In the genomic region with DNA sequence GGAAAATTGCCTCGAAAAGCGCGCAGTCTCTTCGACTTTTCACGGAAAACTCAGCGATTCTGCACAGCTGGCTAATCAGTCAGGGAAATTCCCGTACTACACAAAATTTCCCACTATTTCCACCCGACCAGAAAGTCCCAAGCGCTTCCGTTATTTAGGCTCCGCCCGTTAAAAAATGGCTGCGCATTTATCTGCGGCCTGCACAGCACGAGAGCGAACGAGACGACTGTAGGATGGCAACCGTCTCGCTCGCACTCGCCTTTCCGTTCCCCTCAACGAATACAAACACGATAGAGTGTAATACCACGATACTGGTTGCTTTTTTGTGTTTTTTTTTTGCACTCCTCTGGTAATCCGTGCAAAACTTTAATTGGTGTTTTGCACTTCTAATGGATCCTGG, we compare ENCODE assay signal across 1 fruit fly cellular context.
TF ChIP-seq lines count a peak whose summit lies in the region.

No protein-coding gene starts in this region.

TF ChIP-seq in whole organism, embryonic, 481 proteins besides CTCF, POLR2A, EP300 and RAD21 (continued from another document and continues in another):
- no peak for TF ChIP-seq Mrtf (GFP tag; IDR thresholded peaks at IDR 0.05; lab: Robert Waterston, UW)
- TF ChIP-seq dysf (GFP tag; IDR thresholded peaks at IDR 0.05; lab: Robert Waterston, UW): no peak; the same call in 2 of the 3 replicates
- TF ChIP-seq Sox100B (GFP tag; optimal IDR thresholded peaks at IDR 0.05; lab: Kevin White, UChicago): peak; percentile 22
- no peak for TF ChIP-seq cas (GFP tag; IDR thresholded peaks at IDR 0.05; lab: Robert Waterston, UW)
- no peak for TF ChIP-seq tin (GFP tag; optimal IDR thresholded peaks at IDR 0.05; lab: Kevin White, UChicago)
- no peak for TF ChIP-seq CG31224 (GFP tag; IDR thresholded peaks at IDR 0.05; lab: Robert Waterston, UW)
- no peak for TF ChIP-seq dan (GFP tag; IDR thresholded peaks at IDR 0.05; lab: Robert Waterston, UW)
- no peak; the same call in 3 of the 4 replicates for TF ChIP-seq Dll (GFP tag; IDR thresholded peaks at IDR 0.05; lab: Robert Waterston, UW; ENCODE audit: partially characterized antibody)
- TF ChIP-seq Ssrp (tag; optimal IDR thresholded peaks at IDR 0.05; lab: Kevin White, UChicago): no peak
- TF ChIP-seq D19A (tag; optimal IDR thresholded peaks at IDR 0.05; lab: Kevin White, UChicago): no peak
- TF ChIP-seq CG12236 (GFP tag; optimal IDR thresholded peaks at IDR 0.05; lab: Kevin White, UChicago): no peak
- no peak for TF ChIP-seq CG1792 (GFP tag; optimal IDR thresholded peaks at IDR 0.05; lab: Kevin White, UChicago)
- no peak for TF ChIP-seq Blimp-1 (GFP tag; optimal IDR thresholded peaks at IDR 0.05; lab: Kevin White, UChicago)
- TF ChIP-seq gcm2 (GFP tag; optimal IDR thresholded peaks at IDR 0.05; lab: Kevin White, UChicago): no peak
- TF ChIP-seq Lhr (GFP tag; optimal IDR thresholded peaks at IDR 0.05; lab: Kevin White, UChicago): no peak
- no peak for TF ChIP-seq Oli (tag; optimal IDR thresholded peaks at IDR 0.05; lab: Kevin White, UChicago)
- TF ChIP-seq CG6175 (GFP tag; IDR thresholded peaks at IDR 0.05; lab: Robert Waterston, UW): peak; percentile 62; the same call in 1 of the 3 replicates
- peak; percentile 52 for TF ChIP-seq nom (GFP tag; optimal IDR thresholded peaks at IDR 0.05; lab: Kevin White, UChicago)
- TF ChIP-seq CG4424 (GFP tag; optimal IDR thresholded peaks at IDR 0.05; lab: Kevin White, UChicago): no peak
- TF ChIP-seq sna (GFP tag; IDR thresholded peaks at IDR 0.05; lab: Robert Waterston, UW; ENCODE audit: partially characterized antibody): no peak
- TF ChIP-seq CG10654 (GFP tag; optimal IDR thresholded peaks at IDR 0.05; lab: Kevin White, UChicago): no peak
- TF ChIP-seq emc (GFP tag; optimal IDR thresholded peaks at IDR 0.05; lab: Kevin White, UChicago): no peak
- no peak for TF ChIP-seq CG7372 (GFP tag; IDR thresholded peaks at IDR 0.05; lab: Robert Waterston, UW)
- TF ChIP-seq Oaz (GFP tag; IDR thresholded peaks at IDR 0.05; lab: Robert Waterston, UW): no peak
- peak; percentile 13 for TF ChIP-seq sd (tag; optimal IDR thresholded peaks at IDR 0.05; lab: Kevin White, UChicago)
- no peak for TF ChIP-seq NK7.1 (GFP tag; optimal IDR thresholded peaks at IDR 0.05; lab: Kevin White, UChicago)
- no peak for TF ChIP-seq slbo (GFP tag; IDR thresholded peaks at IDR 0.05; lab: Robert Waterston, UW)
- TF ChIP-seq CG2202 (tag; optimal IDR thresholded peaks at IDR 0.05; lab: Kevin White, UChicago): no peak
- no peak for TF ChIP-seq H2.0 (GFP tag; IDR thresholded peaks at IDR 0.05; lab: Robert Waterston, UW)
- no peak for TF ChIP-seq CG14441 (GFP tag; IDR thresholded peaks at IDR 0.05; lab: Robert Waterston, UW)
- peak; percentile 70 for TF ChIP-seq CG17328 (GFP tag; IDR thresholded peaks at IDR 0.05; lab: Robert Waterston, UW)
- TF ChIP-seq dmrt11E (tag; optimal IDR thresholded peaks at IDR 0.05; lab: Kevin White, UChicago): no peak
- no peak for TF ChIP-seq dmrt99B (tag; optimal IDR thresholded peaks at IDR 0.05; lab: Kevin White, UChicago)
- no peak for TF ChIP-seq Aef1 (GFP tag; IDR thresholded peaks at IDR 0.05; lab: Robert Waterston, UW)
- no peak for TF ChIP-seq CG4282 (GFP tag; optimal IDR thresholded peaks at IDR 0.05; lab: Kevin White, UChicago)
- no peak for TF ChIP-seq slp2 (GFP tag; optimal IDR thresholded peaks at IDR 0.05; lab: Kevin White, UChicago)
- TF ChIP-seq D19B (GFP tag; optimal IDR thresholded peaks at IDR 0.05; lab: Kevin White, UChicago): no peak
- no peak for TF ChIP-seq run (tag; optimal IDR thresholded peaks at IDR 0.05; lab: Kevin White, UChicago)
- no peak for TF ChIP-seq ems (GFP tag; optimal IDR thresholded peaks at IDR 0.05; lab: Kevin White, UChicago)
- peak; percentile 63 for TF ChIP-seq BtbVII (GFP tag; optimal IDR thresholded peaks at IDR 0.05; lab: Kevin White, UChicago)
- no peak for TF ChIP-seq tll (GFP tag; optimal IDR thresholded peaks at IDR 0.05; lab: Kevin White, UChicago)
- TF ChIP-seq gem (tag; optimal IDR thresholded peaks at IDR 0.05; lab: Kevin White, UChicago): no peak
- TF ChIP-seq Dip2 (GFP tag; IDR thresholded peaks at IDR 0.05; lab: Robert Waterston, UW): no peak
- no peak for TF ChIP-seq CG18599 (GFP tag; optimal IDR thresholded peaks at IDR 0.05; lab: Kevin White, UChicago)
- TF ChIP-seq CG3995 (GFP tag; optimal IDR thresholded peaks at IDR 0.05; lab: Kevin White, UChicago): no peak
- no peak for TF ChIP-seq Sox102F (GFP tag; optimal IDR thresholded peaks at IDR 0.05; lab: Kevin White, UChicago)
- TF ChIP-seq CG14667 (GFP tag; IDR thresholded peaks at IDR 0.05; lab: Robert Waterston, UW): no peak
- TF ChIP-seq CG15479 (GFP tag; optimal IDR thresholded peaks at IDR 0.05; lab: Kevin White, UChicago): no peak
- no peak for TF ChIP-seq CG7357 (GFP tag; IDR thresholded peaks at IDR 0.05; lab: Robert Waterston, UW)
- TF ChIP-seq Nf-YB (GFP tag; optimal IDR thresholded peaks at IDR 0.05; lab: Kevin White, UChicago): peak; percentile 98
- peak in 1 of 2 experiments; percentile 15 for TF ChIP-seq bsh (GFP tag; optimal IDR thresholded peaks at IDR 0.05; lab: Kevin White, UChicago)
- TF ChIP-seq Side (GFP tag; optimal IDR thresholded peaks at IDR 0.05; lab: Kevin White, UChicago): no peak
- peak; percentile 91; the same call in 2 of the 3 replicates for TF ChIP-seq ci (GFP tag; IDR thresholded peaks at IDR 0.05; lab: Robert Waterston, UW)
- TF ChIP-seq CG6683 (GFP tag; optimal IDR thresholded peaks at IDR 0.05; lab: Kevin White, UChicago): no peak
- peak; percentile 91 for TF ChIP-seq Nf-YA (GFP tag; IDR thresholded peaks at IDR 0.05; lab: Robert Waterston, UW)
- no peak for TF ChIP-seq E2f2 (GFP tag; IDR thresholded peaks at IDR 0.05; lab: Robert Waterston, UW)
- no peak for TF ChIP-seq slou (GFP tag; optimal IDR thresholded peaks at IDR 0.05; lab: Kevin White, UChicago)
- no peak for TF ChIP-seq Gsc (GFP tag; IDR thresholded peaks at IDR 0.05; lab: Robert Waterston, UW)
- no peak for TF ChIP-seq ham (GFP tag; IDR thresholded peaks at IDR 0.05; lab: Robert Waterston, UW)
- no peak for TF ChIP-seq peb (GFP tag; IDR thresholded peaks at IDR 0.05; lab: Robert Waterston, UW)
- TF ChIP-seq CG4730 (GFP tag; IDR thresholded peaks at IDR 0.05; lab: Robert Waterston, UW): no peak
- no peak for TF ChIP-seq CG12155 (GFP tag; optimal IDR thresholded peaks at IDR 0.05; lab: Kevin White, UChicago)
- TF ChIP-seq CG10366 (GFP tag; IDR thresholded peaks at IDR 0.05; lab: Robert Waterston, UW): no peak
- peak; percentile 14 for TF ChIP-seq CG6854 (GFP tag; optimal IDR thresholded peaks at IDR 0.05; lab: Kevin White, UChicago)
- no peak for TF ChIP-seq CG9797 (GFP tag; optimal IDR thresholded peaks at IDR 0.05; lab: Kevin White, UChicago)
- TF ChIP-seq CG1233 (GFP tag; optimal IDR thresholded peaks at IDR 0.05; lab: Kevin White, UChicago): peak; percentile 53
- no peak for TF ChIP-seq br (optimal IDR thresholded peaks at IDR 0.05; lab: Kevin White, UChicago)
- TF ChIP-seq CG32767 (GFP tag; IDR thresholded peaks at IDR 0.05; lab: Robert Waterston, UW): peak; percentile 88
- TF ChIP-seq CG6791 (GFP tag; IDR thresholded peaks at IDR 0.05; lab: Robert Waterston, UW; ENCODE audit: partially characterized antibody): no peak
- peak; percentile 55; the same call in 1 of the 2 replicates for TF ChIP-seq sim (GFP tag; IDR thresholded peaks at IDR 0.05; lab: Robert Waterston, UW)
- TF ChIP-seq ash1 (GFP tag; optimal IDR thresholded peaks at IDR 0.05; lab: Kevin White, UChicago): peak; percentile 47
- no peak; the same call in 1 of the 2 replicates for TF ChIP-seq bowl (GFP tag; IDR thresholded peaks at IDR 0.05; lab: Robert Waterston, UW)
- no peak for TF ChIP-seq Dfd (GFP tag; optimal IDR thresholded peaks at IDR 0.05; lab: Kevin White, UChicago)
- TF ChIP-seq CG2116 (GFP tag; optimal IDR thresholded peaks at IDR 0.05; lab: Kevin White, UChicago): no peak
- no peak for TF ChIP-seq CG16863 (GFP tag; optimal IDR thresholded peaks at IDR 0.05; lab: Kevin White, UChicago)
- TF ChIP-seq kni (GFP tag; optimal IDR thresholded peaks at IDR 0.05; lab: Kevin White, UChicago): peak; percentile 88
- TF ChIP-seq CG15073 (GFP tag; optimal IDR thresholded peaks at IDR 0.05; lab: Kevin White, UChicago): no peak
- TF ChIP-seq CrebB (tag; optimal IDR thresholded peaks at IDR 0.05; lab: Kevin White, UChicago): peak; percentile 64
- peak; percentile 21 for TF ChIP-seq Hey (tag; optimal IDR thresholded peaks at IDR 0.05; lab: Kevin White, UChicago)
- no peak for TF ChIP-seq BEAF-32 (GFP tag; optimal IDR thresholded peaks at IDR 0.05; lab: Kevin White, UChicago)
- peak; percentile 84 for TF ChIP-seq vvl (GFP tag; IDR thresholded peaks at IDR 0.05; lab: Robert Waterston, UW)
- peak; percentile 35 for TF ChIP-seq CG12299 (tag; optimal IDR thresholded peaks at IDR 0.05; lab: Kevin White, UChicago)
- TF ChIP-seq Taf1 (GFP tag; IDR thresholded peaks at IDR 0.05; lab: Robert Waterston, UW): no peak
- no peak for TF ChIP-seq CG16813 (GFP tag; IDR thresholded peaks at IDR 0.05; lab: Robert Waterston, UW; ENCODE audit: partially characterized antibody)
- TF ChIP-seq CkIIα-i1 (GFP tag; IDR thresholded peaks at IDR 0.05; lab: Robert Waterston, UW): no peak
- TF ChIP-seq wek (GFP tag; optimal IDR thresholded peaks at IDR 0.05; lab: Kevin White, UChicago): peak; percentile 81
- no peak for TF ChIP-seq ab (GFP tag; optimal IDR thresholded peaks at IDR 0.05; lab: Kevin White, UChicago)
- no peak for TF ChIP-seq sc (optimal IDR thresholded peaks at IDR 0.05; lab: Kevin White, UChicago)
- no peak for TF ChIP-seq sc (GFP tag; optimal IDR thresholded peaks at IDR 0.05; lab: Kevin White, UChicago)
- TF ChIP-seq tna (GFP tag; IDR thresholded peaks at IDR 0.05; lab: Robert Waterston, UW; ENCODE audit: partially characterized antibody): 0 out of 2 replicates have a peak, but pooled peaks have one; percentile 34
- no peak; the same call in 2 of the 3 replicates for TF ChIP-seq CG34224 (GFP tag; IDR thresholded peaks at IDR 0.05; lab: Robert Waterston, UW; ENCODE audit: partially characterized antibody)
- no peak for TF ChIP-seq Camta (GFP tag; optimal IDR thresholded peaks at IDR 0.05; lab: Kevin White, UChicago)
- no peak for TF ChIP-seq sima (GFP tag; optimal IDR thresholded peaks at IDR 0.05; lab: Kevin White, UChicago)
- no peak for TF ChIP-seq Gug (GFP tag; IDR thresholded peaks at IDR 0.05; lab: Robert Waterston, UW)
- TF ChIP-seq MBD-R2 (GFP tag; IDR thresholded peaks at IDR 0.05; lab: Robert Waterston, UW): peak; percentile 22; the same call in 1 of the 2 replicates
- TF ChIP-seq CG30431 (GFP tag; optimal IDR thresholded peaks at IDR 0.05; lab: Kevin White, UChicago): no peak
- TF ChIP-seq bcd (GFP tag; optimal IDR thresholded peaks at IDR 0.05; lab: Kevin White, UChicago): no peak
- TF ChIP-seq CG3281 (GFP tag; optimal IDR thresholded peaks at IDR 0.05; lab: Kevin White, UChicago): peak; percentile 68
- no peak for TF ChIP-seq Pdp1 (GFP tag; optimal IDR thresholded peaks at IDR 0.05; lab: Kevin White, UChicago)
- TF ChIP-seq z (GFP tag; IDR thresholded peaks at IDR 0.05; lab: Robert Waterston, UW): peak; percentile 20; the same call in 1 of the 3 replicates
- TF ChIP-seq CG5953 (GFP tag; IDR thresholded peaks at IDR 0.05; lab: Robert Waterston, UW): no peak
- TF ChIP-seq HLH3B (GFP tag; IDR thresholded peaks at IDR 0.05; lab: Robert Waterston, UW): no peak
- TF ChIP-seq CG16779 (GFP tag; IDR thresholded peaks at IDR 0.05; lab: Robert Waterston, UW): no peak
- TF ChIP-seq CG10979 (tag; optimal IDR thresholded peaks at IDR 0.05; lab: Kevin White, UChicago): no peak
- TF ChIP-seq CG1024 (GFP tag; IDR thresholded peaks at IDR 0.05; lab: Robert Waterston, UW): no peak
- no peak for TF ChIP-seq eyg (GFP tag; optimal IDR thresholded peaks at IDR 0.05; lab: Kevin White, UChicago)
- peak; percentile 51 for TF ChIP-seq CG7987 (GFP tag; optimal IDR thresholded peaks at IDR 0.05; lab: Kevin White, UChicago)
- TF ChIP-seq esg (GFP tag; conservative IDR thresholded peaks at IDR 0.05; lab: Robert Waterston, UW): no peak
- TF ChIP-seq wdn (GFP tag; IDR thresholded peaks at IDR 0.05; lab: Robert Waterston, UW): no peak
- TF ChIP-seq klu (GFP tag; IDR thresholded peaks at IDR 0.05; lab: Robert Waterston, UW): no peak
- no peak for TF ChIP-seq CG14860 (GFP tag; IDR thresholded peaks at IDR 0.05; lab: Robert Waterston, UW; ENCODE audit: partially characterized antibody)
- TF ChIP-seq HHEX (GFP tag; optimal IDR thresholded peaks at IDR 0.05; lab: Kevin White, UChicago): peak; percentile 62
- no peak for TF ChIP-seq CG10462 (GFP tag; optimal IDR thresholded peaks at IDR 0.05; lab: Kevin White, UChicago)
- no peak for TF ChIP-seq inv (GFP tag; IDR thresholded peaks at IDR 0.05; lab: Robert Waterston, UW; ENCODE audit: partially characterized antibody)
- 0 out of 2 replicates have a peak, but pooled peaks have one; percentile 28 for TF ChIP-seq CG4360 (GFP tag; IDR thresholded peaks at IDR 0.05; lab: Robert Waterston, UW)
- TF ChIP-seq fu2 (GFP tag; optimal IDR thresholded peaks at IDR 0.05; lab: Kevin White, UChicago): no peak
- TF ChIP-seq CG7963 (GFP tag; IDR thresholded peaks at IDR 0.05; lab: Robert Waterston, UW; ENCODE audit: partially characterized antibody): no peak
- TF ChIP-seq Max (GFP tag; optimal IDR thresholded peaks at IDR 0.05; lab: Kevin White, UChicago): no peak
- TF ChIP-seq CG2712 (tag; optimal IDR thresholded peaks at IDR 0.05; lab: Kevin White, UChicago): peak; percentile 39
- TF ChIP-seq CG10209 (GFP tag; optimal IDR thresholded peaks at IDR 0.05; lab: Kevin White, UChicago): no peak
- TF ChIP-seq Spps (tag; optimal IDR thresholded peaks at IDR 0.05; lab: Kevin White, UChicago): no peak
- no peak for TF ChIP-seq rib (GFP tag; IDR thresholded peaks at IDR 0.05; lab: Robert Waterston, UW)
- no peak for TF ChIP-seq CG18011 (GFP tag; optimal IDR thresholded peaks at IDR 0.05; lab: Kevin White, UChicago)
- no peak for TF ChIP-seq chm (GFP tag; IDR thresholded peaks at IDR 0.05; lab: Robert Waterston, UW)
- TF ChIP-seq exex (tag; optimal IDR thresholded peaks at IDR 0.05; lab: Kevin White, UChicago): peak; percentile 10
- no peak for TF ChIP-seq CG10565 (GFP tag; optimal IDR thresholded peaks at IDR 0.05; lab: Kevin White, UChicago)
- TF ChIP-seq CG1832 (GFP tag; optimal IDR thresholded peaks at IDR 0.05; lab: Kevin White, UChicago): peak; percentile 95
- no peak for TF ChIP-seq pho (GFP tag; optimal IDR thresholded peaks at IDR 0.05; lab: Kevin White, UChicago)
- no peak for TF ChIP-seq dpn (GFP tag; optimal IDR thresholded peaks at IDR 0.05; lab: Kevin White, UChicago)
- no peak for TF ChIP-seq CG18619 (GFP tag; optimal IDR thresholded peaks at IDR 0.05; lab: Kevin White, UChicago)
- TF ChIP-seq NfI (GFP tag; optimal IDR thresholded peaks at IDR 0.05; lab: Kevin White, UChicago): peak; percentile 72
